Fruit fly (Drosophila melanogaster) whole organism, pupa: Measurements from ENCODE around the gene Nsf2.

ENCODE experiments used
- CG10348 ChIP-seq: fragments of 200-800 bp; sonication (Bioruptor generic); IDR thresholded peaks from 2 replicates; pipeline ENCODE4 v1.3.6; 2022; ENCODE audit warnings: missing biosample characterization, missing genetic modification characterization
- CG12605 ChIP-seq: fragments of 200-800 bp; sonication (Bioruptor generic); IDR thresholded peaks from 2 replicates; pipeline ENCODE4 v1.3.6; 2022; ENCODE audit warnings: missing biosample characterization, missing genetic modification characterization
- CG14655 ChIP-seq: fragments of 200-800 bp; sonication (Bioruptor generic); optimal IDR thresholded peaks from 3 replicates; lab custom pipeline; 2017; ENCODE audit warnings: mild to moderate bottlenecking, missing biosample characterization, missing genetic modification reagents, missing genetic modification characterization
- CG15710 ChIP-seq: fragments of 200-800 bp; sonication (Bioruptor generic); optimal IDR thresholded peaks from 2 replicates; lab custom pipeline; 2018; ENCODE audit warnings: missing biosample characterization, mild to moderate bottlenecking, missing genetic modification characterization, moderate library complexity
- CG17806 ChIP-seq: fragments of 200-800 bp; sonication (Bioruptor generic); optimal IDR thresholded peaks from 2 replicates; lab custom pipeline; 2018; ENCODE audit warnings: missing biosample characterization, mild to moderate bottlenecking, missing genetic modification characterization, moderate library complexity
- CG4496 ChIP-seq: fragments of 200-800 bp; sonication (Bioruptor generic); IDR thresholded peaks from 3 replicates; pipeline ENCODE4 v1.3.6; 2022; ENCODE audit warnings: missing biosample characterization, missing genetic modification characterization
- CG8159 ChIP-seq: fragments of 200-800 bp; sonication (Bioruptor generic); optimal IDR thresholded peaks from 3 replicates; lab custom pipeline; 2018; ENCODE audit warnings: missing biosample characterization, mild to moderate bottlenecking, missing genetic modification characterization, moderate library complexity
- D1 ChIP-seq: fragments of 200-800 bp; sonication (Bioruptor generic); optimal IDR thresholded peaks from 2 replicates; lab custom pipeline; 2018; ENCODE audit warnings: missing biosample characterization, mild to moderate bottlenecking, missing genetic modification characterization, moderate library complexity

- TF ChIP-seq CG8159 (no peak), D1 (tag; lab: Kevin White, UChicago) (no peak), CG4496 (no peak), CG17806 (tag; lab: Kevin White, UChicago) (no peak), CG10348 (GFP tag; lab: Robert Waterston, UW) (no peak), CG12605 (no peak), CG15710 (no peak), CG14655 (GFP tag; lab: Kevin White, UChicago) (no peak)
These were observed 17.3 kb downstream of the Nsf2 start for dm6 chr3R:13820483-13820882.
